Fruit fly (Drosophila melanogaster) whole organism, pupa: Measurements from ENCODE around the gene CG4577.
A peak's percentile ranks its signal among the peaks of the same experiment; 100 is the strongest.

Source experiments
- CG10348 ChIP-seq: fragments of 200-800 bp; sonication (Bioruptor generic); IDR thresholded peaks from 2 replicates; pipeline ENCODE4 v1.3.6; 2022; ENCODE audit warnings: missing biosample characterization, missing genetic modification characterization
- CG12605 ChIP-seq: fragments of 200-800 bp; sonication (Bioruptor generic); IDR thresholded peaks from 2 replicates; pipeline ENCODE4 v1.3.6; 2022; ENCODE audit warnings: missing biosample characterization, missing genetic modification characterization
- CG13204 ChIP-seq: fragments of 200-800 bp; sonication (Bioruptor generic); optimal IDR thresholded peaks from 2 replicates; lab custom pipeline; 2018; ENCODE audit warnings: missing biosample characterization, mild to moderate bottlenecking, missing genetic modification characterization, moderate library complexity
- CG14655 ChIP-seq: fragments of 200-800 bp; sonication (Bioruptor generic); optimal IDR thresholded peaks from 3 replicates; lab custom pipeline; 2017; ENCODE audit warnings: mild to moderate bottlenecking, missing biosample characterization, missing genetic modification reagents, missing genetic modification characterization
- CG15710 ChIP-seq: fragments of 200-800 bp; sonication (Bioruptor generic); optimal IDR thresholded peaks from 2 replicates; lab custom pipeline; 2018; ENCODE audit warnings: missing biosample characterization, mild to moderate bottlenecking, missing genetic modification characterization, moderate library complexity
- CG17806 ChIP-seq: fragments of 200-800 bp; sonication (Bioruptor generic); optimal IDR thresholded peaks from 2 replicates; lab custom pipeline; 2018; ENCODE audit warnings: missing biosample characterization, mild to moderate bottlenecking, missing genetic modification characterization, moderate library complexity
- CG32121 ChIP-seq: fragments of 200-800 bp; sonication (Bioruptor generic); IDR thresholded peaks from 2 replicates; pipeline ENCODE4 v1.3.6; 2022; ENCODE audit warnings: missing biosample characterization, missing genetic modification characterization
- CG34367 ChIP-seq: fragments of 200-800 bp; sonication (Bioruptor generic); optimal IDR thresholded peaks from 2 replicates; lab custom pipeline; 2018; ENCODE audit warnings: missing biosample characterization, mild to moderate bottlenecking, missing genetic modification characterization
- CG4496 ChIP-seq: fragments of 200-800 bp; sonication (Bioruptor generic); IDR thresholded peaks from 3 replicates; pipeline ENCODE4 v1.3.6; 2022; ENCODE audit warnings: missing biosample characterization, missing genetic modification characterization
- CG8159 ChIP-seq: fragments of 200-800 bp; sonication (Bioruptor generic); optimal IDR thresholded peaks from 3 replicates; lab custom pipeline; 2018; ENCODE audit warnings: missing biosample characterization, mild to moderate bottlenecking, missing genetic modification characterization, moderate library complexity
- CG8301 ChIP-seq: fragments of 200-800 bp; sonication (Bioruptor generic); optimal IDR thresholded peaks from 2 replicates; lab custom pipeline; 2018; ENCODE audit warnings: missing biosample characterization, mild to moderate bottlenecking, missing genetic modification characterization
- CG9948 ChIP-seq: fragments of 200-800 bp; sonication (Bioruptor generic); optimal IDR thresholded peaks from 2 replicates; lab custom pipeline; 2018; ENCODE audit warnings: missing biosample characterization, mild to moderate bottlenecking, missing genetic modification characterization, moderate library complexity
- D1 ChIP-seq: fragments of 200-800 bp; sonication (Bioruptor generic); optimal IDR thresholded peaks from 2 replicates; lab custom pipeline; 2018; ENCODE audit warnings: missing biosample characterization, mild to moderate bottlenecking, missing genetic modification characterization, moderate library complexity
- EcR ChIP-seq: fragments of 200-800 bp; sonication (Bioruptor generic); optimal IDR thresholded peaks from 3 replicates; lab custom pipeline; 2019; ENCODE audit warnings: missing biosample characterization, missing genetic modification characterization, mild to moderate bottlenecking, moderate library complexity, missing genetic modification reagents
- Ets98B ChIP-seq: fragments of 200-800 bp; sonication (Bioruptor generic); IDR thresholded peaks from 2 replicates; pipeline ENCODE4 v1.3.6; 2022; ENCODE audit warnings: missing biosample characterization, missing genetic modification characterization
- Pif1A ChIP-seq: fragments of 200-800 bp; sonication (Bioruptor generic); optimal IDR thresholded peaks from 3 replicates; lab custom pipeline; 2016; ENCODE audit warnings: missing biosample characterization, missing genetic modification characterization
- Pif1B ChIP-seq: fragments of 200-800 bp; sonication (Bioruptor generic); optimal IDR thresholded peaks from 3 replicates; lab custom pipeline; 2016; ENCODE audit warnings: missing biosample characterization, missing genetic modification characterization
- Snoo ChIP-seq: fragments of 200-800 bp; sonication (Bioruptor generic); optimal IDR thresholded peaks from 3 replicates; lab custom pipeline; 2017; ENCODE audit warnings: missing biosample characterization, mild to moderate bottlenecking, missing genetic modification characterization, inconsistent platforms
- fd96Ca ChIP-seq: fragments of 200-800 bp; sonication (Bioruptor generic); IDR thresholded peaks from 3 replicates; pipeline ENCODE4 v1.3.6; 2022; ENCODE audit warnings: missing biosample characterization, missing genetic modification characterization
- gl ChIP-seq: fragments of 200-800 bp; sonication (Bioruptor generic); optimal IDR thresholded peaks from 2 replicates; lab custom pipeline; 2018; ENCODE audit warnings: missing biosample characterization, mild to moderate bottlenecking, missing genetic modification characterization
- rn ChIP-seq: fragments of 200-800 bp; sonication (Bioruptor generic); IDR thresholded peaks from 2 replicates; pipeline ENCODE4 v1.3.6; 2022; ENCODE audit warnings: missing biosample characterization, missing genetic modification characterization

The CG4577 gene

dm6 chr2L:1127434-1128089 lies 6.9 kb upstream of the CG4577 start:
- no peak for TF ChIP-seq fd96Ca (GFP tag; lab: Robert Waterston, UW)
- no peak for TF ChIP-seq CG14655 (GFP tag; lab: Kevin White, UChicago)
- TF ChIP-seq CG4496 (GFP tag; lab: Robert Waterston, UW), result no peak
- no peak for TF ChIP-seq Pif1A
- no peak for TF ChIP-seq Pif1B (GFP tag; lab: Kevin White, UChicago)
- TF ChIP-seq CG32121 (GFP tag; lab: Robert Waterston, UW), result no peak
- no peak for TF ChIP-seq Snoo (tag; lab: Kevin White, UChicago)
- no peak for TF ChIP-seq CG9948 (tag; lab: Kevin White, UChicago)
- TF ChIP-seq EcR, result no peak
- no peak for TF ChIP-seq CG8159 (tag; lab: Kevin White, UChicago)
- no peak for TF ChIP-seq gl

- no peak for TF ChIP-seq CG13204 (GFP tag; lab: Kevin White, UChicago)
- TF ChIP-seq CG9948 (tag; lab: Kevin White, UChicago), result no peak
- TF ChIP-seq Pif1B (GFP tag; lab: Kevin White, UChicago), result no peak
- TF ChIP-seq EcR, result no peak
- TF ChIP-seq D1 (tag; lab: Kevin White, UChicago), result no peak
- no peak for TF ChIP-seq fd96Ca (GFP tag; lab: Robert Waterston, UW)
- TF ChIP-seq CG12605 (GFP tag; lab: Robert Waterston, UW), result no peak
- no peak for TF ChIP-seq CG14655 (GFP tag; lab: Kevin White, UChicago)
- TF ChIP-seq gl, result no peak
- TF ChIP-seq CG34367, result no peak
- no peak for TF ChIP-seq CG17806
- TF ChIP-seq CG8301 (tag; lab: Kevin White, UChicago), result no peak
- TF ChIP-seq, all 21 proteins: peak for 0
Observed at dm6 chr2L:1128344-1128931, 6.1 kb upstream of the CG4577 start.

dm6 chr2L:1128932-1129887 lies 5.3 kb upstream of the CG4577 start, which contains the start of the genes Pino and TBC1D23:
Gene Pino, minus strand, starts transcription at chr2L:1128953.
Gene TBC1D23, plus strand, starts transcription at chr2L:1129316.
- peak; percentile 69 for TF ChIP-seq CG15710
- TF ChIP-seq Snoo (tag; lab: Kevin White, UChicago), result peak; percentile 47
- TF ChIP-seq D1 (tag; lab: Kevin White, UChicago), result no peak
- TF ChIP-seq Pif1B (GFP tag; lab: Kevin White, UChicago), result peak; percentile 48
- TF ChIP-seq rn (GFP tag; lab: Robert Waterston, UW), result 0 out of 2 replicates have a peak, but pooled peaks have one; percentile 18
- TF ChIP-seq CG32121 (GFP tag; lab: Robert Waterston, UW), result peak; percentile 66
- peak; percentile 45; the same call in 1 of the 3 replicates for TF ChIP-seq fd96Ca (GFP tag; lab: Robert Waterston, UW)
- TF ChIP-seq CG12605 (GFP tag; lab: Robert Waterston, UW), result 0 out of 2 replicates have a peak, but pooled peaks have one; percentile 18
- TF ChIP-seq CG10348 (GFP tag; lab: Robert Waterston, UW), result no peak
- peak; percentile 72 for TF ChIP-seq CG8159 (tag; lab: Kevin White, UChicago)
- TF ChIP-seq CG13204 (GFP tag; lab: Kevin White, UChicago), result no peak
- peak; percentile 58 for TF ChIP-seq CG8301 (tag; lab: Kevin White, UChicago)
- TF ChIP-seq CG34367, result peak; percentile 59
- peak; percentile 59 for TF ChIP-seq CG17806
- TF ChIP-seq Pif1A, result no peak
- TF ChIP-seq CG4496 (GFP tag; lab: Robert Waterston, UW), result peak; percentile 73
- peak; percentile 69 for TF ChIP-seq CG14655 (GFP tag; lab: Kevin White, UChicago)
- TF ChIP-seq gl, result no peak
- TF ChIP-seq EcR, result no peak
- TF ChIP-seq Ets98B, result peak; percentile 59
- peak; percentile 68 for TF ChIP-seq CG9948 (tag; lab: Kevin White, UChicago)
- TF ChIP-seq, all 21 proteins: peak for 15

- no peak for TF ChIP-seq CG4496 (GFP tag; lab: Robert Waterston, UW)
- peak; percentile 29 for TF ChIP-seq CG9948 (tag; lab: Kevin White, UChicago)
- no peak for TF ChIP-seq fd96Ca (GFP tag; lab: Robert Waterston, UW)
- no peak for TF ChIP-seq Pif1B (GFP tag; lab: Kevin White, UChicago)
- no peak for TF ChIP-seq D1 (tag; lab: Kevin White, UChicago)
- no peak for TF ChIP-seq Snoo (tag; lab: Kevin White, UChicago)
- no peak for TF ChIP-seq Ets98B
- no peak for TF ChIP-seq rn (GFP tag; lab: Robert Waterston, UW)
- TF ChIP-seq CG34367, result no peak
- TF ChIP-seq CG14655 (GFP tag; lab: Kevin White, UChicago), result peak; percentile 29
- TF ChIP-seq CG10348 (GFP tag; lab: Robert Waterston, UW), result no peak
- no peak for TF ChIP-seq CG13204 (GFP tag; lab: Kevin White, UChicago)
- TF ChIP-seq CG12605 (GFP tag; lab: Robert Waterston, UW), result no peak
- TF ChIP-seq Pif1A, result no peak
- TF ChIP-seq CG15710, result peak; percentile 25
- no peak for TF ChIP-seq CG32121 (GFP tag; lab: Robert Waterston, UW)
- peak; percentile 36 for TF ChIP-seq CG8159 (tag; lab: Kevin White, UChicago)
Observed at dm6 chr2L:1135495-1135894, 1.0 kb downstream of the CG4577 start.

- TF ChIP-seq CG12605 (GFP tag; lab: Robert Waterston, UW), result peak; percentile 76
- TF ChIP-seq CG4496 (GFP tag; lab: Robert Waterston, UW), result no peak
Observed at dm6 chr2L:1136993-1137392, 2.5 kb downstream of the CG4577 start.
